Worm (Caenorhabditis elegans) whole organism, L4 larva: ENCODE measurements around the gene hpo-28.

Source experiments
- F44E2.7 ChIP-seq: fragments of 200-800 bp; sonication (Bioruptor generic); IDR thresholded peaks from 2 replicates; pipeline ENCODE4 v2.1.2; 2022; ENCODE audit warnings: missing genetic modification characterization, missing compliant biosample characterization
- ces-1 ChIP-seq: fragments of 150-350 bp; sonication (generic microtip); optimal IDR thresholded peaks from 4 replicates; lab custom pipeline; 2014; ENCODE audit warnings: missing biosample characterization, missing genetic modification reagents, missing genetic modification characterization
- gei-8 ChIP-seq: fragments of 200-800 bp; sonication (Bioruptor generic); optimal IDR thresholded peaks from 2 replicates; lab custom pipeline; 2018; ENCODE audit warnings: mild to moderate bottlenecking, missing genetic modification characterization, missing compliant biosample characterization
- lin-13 ChIP-seq: fragments of 150-350 bp; optimal IDR thresholded peaks from 2 replicates; lab custom pipeline; 2014; ENCODE audit warnings: missing biosample characterization, missing genetic modification reagents, missing genetic modification characterization
- lir-3 ChIP-seq: sonication (generic microtip); optimal IDR thresholded peaks from 2 replicates; lab custom pipeline; 2016; ENCODE audit warnings: mild to moderate bottlenecking, missing genetic modification characterization, missing compliant biosample characterization
- lsy-2 ChIP-seq, 2 experiments: fragments of 150-350 bp in 1 of 2; sonication (generic microtip) in 1 of 2; optimal IDR thresholded peaks; 2 replicates each; lab custom pipeline; 2014 to 2017; ENCODE audit warnings: missing biosample characterization in 2 of 2, missing genetic modification characterization in 2 of 2
- nhr-237 ChIP-seq: sonication (generic microtip); optimal IDR thresholded peaks from 2 replicates; lab custom pipeline; 2017; ENCODE audit warnings: missing biosample characterization, missing genetic modification characterization
- nhr-28 ChIP-seq: fragments of 150-350 bp; optimal IDR thresholded peaks from 2 replicates; lab custom pipeline; 2014; ENCODE audit warnings: missing biosample characterization, missing genetic modification characterization
- pha-4 ChIP-seq, 2 experiments: fragments of 150-350 bp in 1 of 2; fragments of 200-800 bp in 1 of 2; sonication (Bioruptor generic) in 1 of 2; IDR thresholded peaks in 1 of 2; optimal IDR thresholded peaks in 1 of 2; 2 replicates each; pipeline versions ENCODE4 v1.3.6 to Lab custom; 2014 to 2022; ENCODE audit warnings: missing genetic modification characterization in 2 of 2, missing genetic modification reagents in 2 of 2, missing biosample characterization in 1 of 2, missing compliant biosample characterization in 1 of 2
- pqm-1 ChIP-seq: sonication (generic microtip); optimal IDR thresholded peaks from 2 replicates; lab custom pipeline; 2017; ENCODE audit warnings: missing biosample characterization, missing genetic modification characterization
- sdz-12 ChIP-seq: fragments of 200-800 bp; sonication (Bioruptor generic); optimal IDR thresholded peaks from 2 replicates; lab custom pipeline; 2018; ENCODE audit warnings: mild to moderate bottlenecking, missing genetic modification characterization, missing compliant biosample characterization
- set-16 ChIP-seq: fragments of 200-800 bp; sonication (Bioruptor generic); IDR thresholded peaks from 2 replicates; pipeline ENCODE4 v1.3.6; 2022; ENCODE audit warnings: missing genetic modification reagents, missing genetic modification characterization, missing compliant biosample characterization
- zip-11 ChIP-seq: fragments of 200-800 bp; sonication (Bioruptor generic); IDR thresholded peaks from 2 replicates; pipeline ENCODE4 v1.3.6; 2022; ENCODE audit warnings: missing genetic modification characterization, missing compliant biosample characterization
- zip-2 ChIP-seq: fragments of 150-350 bp; optimal IDR thresholded peaks from 2 replicates; lab custom pipeline; 2014; ENCODE audit warnings: missing biosample characterization, missing genetic modification characterization

ce11 chrIII:5706077-5706627 lies 3.0 kb downstream of the hpo-28 start, which contains the start of gene rpl-23:
- TF ChIP-seq pha-4 (GFP tag; IDR thresholded peaks at IDR 0.05; lab: Robert Waterston, UW): peak; percentile 64; the same call in 1 of the 2 replicates
- TF ChIP-seq pha-4 (tag; optimal IDR thresholded peaks at IDR 0.05; lab: Kevin White, UChicago): peak; percentile 98
- no peak for TF ChIP-seq F44E2.7 (GFP tag; lab: Robert Waterston, UW)
- TF ChIP-seq nhr-237 (tag; lab: Kevin White, UChicago): no peak
- no peak for TF ChIP-seq set-16 (GFP tag; lab: Robert Waterston, UW)
- no peak for TF ChIP-seq sdz-12 (GFP tag; lab: Kevin White, UChicago)
- TF ChIP-seq pqm-1 (tag; lab: Kevin White, UChicago): peak; percentile 7
- TF ChIP-seq zip-11 (GFP tag; lab: Robert Waterston, UW): no peak
- TF ChIP-seq lin-13: peak; percentile 90
- no peak for TF ChIP-seq gei-8 (GFP tag; lab: Kevin White, UChicago)
- no peak for TF ChIP-seq lir-3
- peak; percentile 83 for TF ChIP-seq nhr-28 (tag; lab: Kevin White, UChicago)
- peak; percentile 63 for TF ChIP-seq ces-1
- TF ChIP-seq zip-2 (tag; lab: Kevin White, UChicago): peak; percentile 29
- peak; percentile 83 to 96 for TF ChIP-seq lsy-2 (tag; optimal IDR thresholded peaks at IDR 0.05; lab: Kevin White, UChicago)
